Worm (Caenorhabditis elegans) whole organism, L3 larva: ENCODE data around the gene str-35.

Experiments used
- ZK546.5 ChIP-seq: sonication (generic microtip); optimal IDR thresholded peaks from 2 replicates; lab custom pipeline; 2017; ENCODE audit warnings: missing biosample characterization, missing genetic modification characterization
- ceh-28 ChIP-seq: fragments of 150-350 bp; optimal IDR thresholded peaks from 2 replicates; lab custom pipeline; 2014; ENCODE audit warnings: missing biosample characterization, missing genetic modification reagents, missing genetic modification characterization
- ceh-9 ChIP-seq: sonication (generic microtip); optimal IDR thresholded peaks from 2 replicates; lab custom pipeline; 2018; ENCODE audit warnings: missing biosample characterization, missing genetic modification characterization
- elt-1 ChIP-seq: fragments of 150-350 bp; optimal IDR thresholded peaks from 2 replicates; lab custom pipeline; 2014; ENCODE audit warnings: missing biosample characterization, missing genetic modification characterization
- fos-1 ChIP-seq: fragments of 150-350 bp; optimal IDR thresholded peaks from 2 replicates; lab custom pipeline; 2014; ENCODE audit warnings: missing biosample characterization, missing genetic modification characterization
- mdl-1 ChIP-seq: fragments of 150-350 bp; optimal IDR thresholded peaks from 2 replicates; lab custom pipeline; 2014; ENCODE audit warnings: missing biosample characterization, missing genetic modification characterization
- nfya-1 ChIP-seq: sonication (generic microtip); optimal IDR thresholded peaks from 2 replicates; lab custom pipeline; 2017; ENCODE audit warnings: missing genetic modification characterization, mild to moderate bottlenecking, missing compliant biosample characterization, antibody characterized with exemption, moderate library complexity; ENCODE audit not compliant: insufficient read depth
- nhr-25 ChIP-seq: sonication (generic microtip); optimal IDR thresholded peaks from 2 replicates; lab custom pipeline; 2017; ENCODE audit warnings: missing biosample characterization, missing genetic modification characterization
- zag-1 ChIP-seq: fragments of 150-350 bp; optimal IDR thresholded peaks from 2 replicates; lab custom pipeline; 2014; ENCODE audit warnings: missing biosample characterization, missing genetic modification characterization

DNA sequence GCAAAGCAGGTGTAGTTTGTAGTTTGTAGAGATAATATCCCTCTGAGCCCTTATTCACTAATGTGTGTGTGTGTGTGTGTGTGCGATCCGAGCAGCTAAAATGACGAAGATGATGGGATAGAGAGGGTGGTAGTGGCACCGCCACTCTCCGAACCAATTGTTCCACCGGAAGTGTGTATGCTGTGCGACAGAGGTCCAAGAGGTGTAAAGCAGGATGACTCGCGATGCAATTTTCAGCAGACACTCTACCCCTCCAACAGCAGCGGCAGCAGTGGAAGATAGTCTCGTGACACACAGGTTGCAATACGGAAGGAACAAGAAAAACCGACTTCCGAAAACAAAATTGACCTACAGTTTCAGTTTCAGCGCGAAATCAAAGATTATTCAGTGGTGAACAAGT lies 49.2 kb downstream of the str-35 start:
- TF ChIP-seq ceh-9 (no peak), ceh-28 (tag; lab: Kevin White, UChicago) (no peak), mdl-1 (tag; lab: Kevin White, UChicago) (no peak), ZK546.5 (no peak), zag-1 (tag; lab: Kevin White, UChicago) (no peak), fos-1 (tag; lab: Kevin White, UChicago) (no peak), nhr-25 (tag; lab: Kevin White, UChicago) (no peak), nfya-1 (tag; lab: Kevin White, UChicago) (no peak), elt-1 (tag; lab: Kevin White, UChicago) (no peak)
